Worm (Caenorhabditis elegans) whole organism, midembryonic: Measurements from ENCODE around the gene srh-268.

Source experiments
- cog-1 ChIP-seq: sonication (generic microtip); optimal IDR thresholded peaks from 2 replicates; lab custom pipeline; 2016; ENCODE audit warnings: missing genetic modification characterization, missing compliant biosample characterization
- flt-1 ChIP-seq: fragments of 200-800 bp; sonication (Bioruptor generic); IDR thresholded peaks from 2 replicates; pipeline ENCODE4 v1.3.6; 2022; ENCODE audit warnings: missing genetic modification characterization, missing compliant biosample characterization
- klf-2 ChIP-seq: fragments of 200-800 bp; sonication (Bioruptor generic); conservative IDR thresholded peaks from 2 replicates; pipeline ENCODE4 v1.3.6; 2022; ENCODE audit warnings: missing genetic modification reagents, missing genetic modification characterization, missing compliant biosample characterization
- med-1 ChIP-seq: sonication (generic microtip); optimal IDR thresholded peaks from 2 replicates; lab custom pipeline; 2017; ENCODE audit warnings: missing genetic modification characterization, mild to moderate bottlenecking, missing compliant biosample characterization, antibody characterized with exemption, missing genetic modification reagents; ENCODE audit not compliant: insufficient read depth
- ref-1 ChIP-seq: fragments of 200-800 bp; sonication (Bioruptor generic); conservative IDR thresholded peaks from 2 replicates; pipeline ENCODE4 v1.3.6; 2022; ENCODE audit warnings: missing genetic modification reagents, missing genetic modification characterization, missing compliant biosample characterization
- ztf-23 ChIP-seq: fragments of 200-800 bp; sonication (Bioruptor generic); IDR thresholded peaks from 2 replicates; pipeline ENCODE4 v1.3.6; 2022; ENCODE audit warnings: missing genetic modification reagents, missing genetic modification characterization, missing compliant biosample characterization
- ztf-29 ChIP-seq: fragments of 200-800 bp; sonication (Bioruptor generic); IDR thresholded peaks from 2 replicates; pipeline ENCODE4 v1.3.6; 2022; ENCODE audit warnings: missing genetic modification reagents, missing genetic modification characterization, missing compliant biosample characterization

ce11 chrV:7547479-7547878 is 8.4 kb downstream of the srh-268 start, which contains the start of gene ftn-1:
- TF ChIP-seq cog-1 (tag; lab: Kevin White, UChicago) (no peak), flt-1 (GFP tag; lab: Robert Waterston, UW) (no peak), med-1 (GFP tag; lab: Kevin White, UChicago) (no peak), ztf-29 (GFP tag; lab: Robert Waterston, UW) (no peak), ref-1 (GFP tag; lab: Robert Waterston, UW) (no peak), klf-2 (GFP tag; lab: Robert Waterston, UW) (no peak), ztf-23 (GFP tag; lab: Robert Waterston, UW) (no peak)
